Fruit fly (Drosophila melanogaster): ENCODE measurements around the gene CG45012.

Gene CG45012

DNA sequence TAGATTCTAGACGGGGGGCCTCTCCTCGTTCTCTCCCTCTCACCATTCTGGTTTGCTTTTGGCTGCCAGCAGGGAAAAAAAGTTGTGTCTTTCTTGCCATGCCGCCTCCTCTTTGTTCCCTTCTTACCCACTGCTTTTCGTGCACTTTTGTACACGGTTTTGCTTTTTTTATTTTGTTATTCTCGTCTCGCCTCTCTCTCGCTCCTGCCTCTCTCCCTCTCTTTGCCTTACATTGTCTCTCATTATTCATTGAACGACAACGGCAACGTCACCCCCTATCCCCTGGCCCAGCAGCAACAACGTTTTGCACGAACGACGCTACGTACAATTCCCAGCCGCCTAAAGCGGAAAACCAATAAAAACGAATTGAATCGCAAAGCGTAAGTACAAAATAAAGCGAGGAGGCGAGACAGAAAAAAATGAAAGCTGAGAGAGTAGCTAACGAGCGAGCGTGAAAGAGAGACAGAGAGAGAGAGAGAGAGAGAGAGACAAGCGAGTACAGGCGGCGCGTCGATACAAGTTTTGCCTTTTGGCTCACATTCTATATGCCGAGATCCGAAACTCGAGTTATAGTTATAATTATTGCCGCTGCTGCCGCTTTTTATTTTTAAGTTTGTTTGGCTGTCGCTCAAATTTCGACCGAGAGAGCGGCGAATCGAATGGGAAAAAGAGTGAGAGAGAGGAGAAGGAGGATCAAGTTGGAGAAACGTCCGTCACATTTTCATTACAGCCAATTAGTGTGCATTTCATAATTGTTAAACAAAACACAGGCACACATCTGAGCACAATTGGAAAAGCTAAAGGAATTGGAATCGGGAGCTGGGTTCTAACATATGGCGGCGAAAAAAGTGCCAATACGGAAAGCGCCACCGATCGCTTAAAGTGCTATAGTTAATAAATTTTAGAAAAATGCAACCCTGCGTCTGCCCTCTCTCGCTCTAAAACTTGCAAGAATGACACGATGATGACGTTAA lies 27.4 kb upstream of the CG45012 start (continued):
- TF ChIP-seq CG7987 (GFP tag; optimal IDR thresholded peaks at IDR 0.05) (peak; percentile 35), sug (tag; optimal IDR thresholded peaks at IDR 0.05) (peak; percentile 87), nom (GFP tag; optimal IDR thresholded peaks at IDR 0.05) (peak; percentile 93), Dip3 (GFP tag; optimal IDR thresholded peaks at IDR 0.05) (peak; percentile 9), bowl (GFP tag; IDR thresholded peaks at IDR 0.05) (no peak), gfzf (GFP tag; optimal IDR thresholded peaks at IDR 0.05) (no peak), cad (GFP tag; optimal IDR thresholded peaks at IDR 0.05) (no peak), CG12769 (tag; optimal IDR thresholded peaks at IDR 0.05) (peak; percentile 72), eyg (GFP tag; optimal IDR thresholded peaks at IDR 0.05) (no peak), Drgx (GFP tag; IDR thresholded peaks at IDR 0.05) (peak; percentile 87), Rx (GFP tag; IDR thresholded peaks at IDR 0.05) (no peak), CG13894 (tag; optimal IDR thresholded peaks at IDR 0.05) (peak; percentile 68), Xrp1 (GFP tag; IDR thresholded peaks at IDR 0.05) (no peak), nerfin-2 (GFP tag; IDR thresholded peaks at IDR 0.05; ENCODE audit: partially characterized antibody) (no peak), Hr51 (GFP tag; optimal IDR thresholded peaks at IDR 0.05) (no peak), CG18764 (GFP tag; optimal IDR thresholded peaks at IDR 0.05) (no peak), jing (GFP tag; optimal IDR thresholded peaks at IDR 0.05) (no peak), vfl (GFP tag; optimal IDR thresholded peaks at IDR 0.05) (no peak), CG4282 (GFP tag; optimal IDR thresholded peaks at IDR 0.05) (no peak), ci (GFP tag; IDR thresholded peaks at IDR 0.05) (peak; percentile 43; the same call in 1 of the 3 replicates), sob (GFP tag; IDR thresholded peaks at IDR 0.05) (peak; percentile 30; the same call in 1 of the 2 replicates), CG12659 (GFP tag; optimal IDR thresholded peaks at IDR 0.05) (peak; percentile 6), Sin3A (optimal IDR thresholded peaks at IDR 0.05) (no peak), CG30431 (GFP tag; optimal IDR thresholded peaks at IDR 0.05) (no peak), lov (optimal IDR thresholded peaks at IDR 0.05) (no peak), lov (GFP tag; IDR thresholded peaks at IDR 0.05) (no peak), scrt (GFP tag; optimal IDR thresholded peaks at IDR 0.05) (peak; percentile 22), CG14710 (tag; optimal IDR thresholded peaks at IDR 0.05) (no peak), Nf-YC (tag; optimal IDR thresholded peaks at IDR 0.05) (peak; percentile 87), CG6272 (GFP tag; IDR thresholded peaks at IDR 0.05) (no peak), sens (GFP tag) (peak; percentile 82), CG2678 (tag; optimal IDR thresholded peaks at IDR 0.05) (peak; percentile 16), cg (GFP tag; optimal IDR thresholded peaks at IDR 0.05) (no peak), nerfin-1 (tag; optimal IDR thresholded peaks at IDR 0.05) (peak; percentile 39), chinmo (GFP tag; IDR thresholded peaks at IDR 0.05; ENCODE audit: partially characterized antibody) (peak; percentile 91; the same call in 2 of the 4 replicates), Opbp (GFP tag; IDR thresholded peaks at IDR 0.05; ENCODE audit: partially characterized antibody) (0 out of 3 replicates have a peak, but pooled peaks have one; percentile 28), az2 (GFP tag; optimal IDR thresholded peaks at IDR 0.05) (no peak), CG12744 (GFP tag; optimal IDR thresholded peaks at IDR 0.05) (peak; percentile 13), CG10147 (GFP tag; optimal IDR thresholded peaks at IDR 0.05) (no peak), CG11504 (tag; optimal IDR thresholded peaks at IDR 0.05) (no peak), ftz-f1 (GFP tag; optimal IDR thresholded peaks at IDR 0.05) (peak; percentile 55), CG13424 (tag; optimal IDR thresholded peaks at IDR 0.05) (no peak), Sry-δ (GFP tag; optimal IDR thresholded peaks at IDR 0.05) (no peak), gcm2 (GFP tag; optimal IDR thresholded peaks at IDR 0.05) (no peak), ro (GFP tag; IDR thresholded peaks at IDR 0.05) (no peak), ind (GFP tag; optimal IDR thresholded peaks at IDR 0.05) (no peak), CG10543 (GFP tag; optimal IDR thresholded peaks at IDR 0.05) (peak; percentile 79), CG16813 (GFP tag; IDR thresholded peaks at IDR 0.05; ENCODE audit: partially characterized antibody) (no peak), CG17612 (GFP tag; IDR thresholded peaks at IDR 0.05) (no peak)

Measured in whole organism, embryonic.